Fruit fly (Drosophila melanogaster) whole organism, prepupa: ENCODE data around the gene CG32280.

ENCODE experiments used
- Blimp-1 ChIP-seq: fragments of 200-800 bp; sonication (Bioruptor generic); optimal IDR thresholded peaks from 3 replicates; lab custom pipeline; 2017; ENCODE audit warnings: missing biosample characterization, missing genetic modification characterization, mild to moderate bottlenecking, moderate library complexity, missing genetic modification reagents
- CG10631 ChIP-seq: fragments of 200-800 bp; sonication (Bioruptor generic); optimal IDR thresholded peaks from 2 replicates; lab custom pipeline; 2016; ENCODE audit warnings: missing biosample characterization, missing genetic modification characterization
- CG10669 ChIP-seq: fragments of 200-800 bp; sonication (Bioruptor generic); optimal IDR thresholded peaks from 3 replicates; lab custom pipeline; 2018; ENCODE audit warnings: missing biosample characterization, mild to moderate bottlenecking, missing genetic modification characterization, moderate library complexity
- CG11294 ChIP-seq: fragments of 200-800 bp; sonication (Bioruptor generic); IDR thresholded peaks from 2 replicates; pipeline ENCODE4 v1.3.6; 2022; ENCODE audit warnings: missing biosample characterization, missing genetic modification characterization
- CG11762 ChIP-seq: fragments of 200-800 bp; sonication (Bioruptor generic); optimal IDR thresholded peaks from 3 replicates; lab custom pipeline; 2016; ENCODE audit warnings: missing biosample characterization, missing genetic modification characterization; ENCODE audit not compliant: insufficient read depth
- CG11902 ChIP-seq: fragments of 200-800 bp; sonication (Bioruptor generic); optimal IDR thresholded peaks from 3 replicates; lab custom pipeline; 2016; ENCODE audit warnings: missing biosample characterization, missing genetic modification characterization
- CG15336 ChIP-seq: fragments of 200-800 bp; sonication (Bioruptor generic); IDR thresholded peaks from 2 replicates; pipeline ENCODE4 v1.3.6; 2022; ENCODE audit warnings: missing biosample characterization, missing genetic modification characterization
- CG1621 ChIP-seq: fragments of 200-800 bp; sonication (Bioruptor generic); optimal IDR thresholded peaks from 3 replicates; lab custom pipeline; 2018; ENCODE audit warnings: missing biosample characterization, mild to moderate bottlenecking, missing genetic modification characterization
- CG3032 ChIP-seq: fragments of 200-800 bp; optimal IDR thresholded peaks from 2 replicates; lab custom pipeline; 2019; ENCODE audit warnings: missing biosample characterization, mild to moderate bottlenecking, missing genetic modification characterization, moderate library complexity
- CG31627 ChIP-seq: fragments of 200-800 bp; sonication (Bioruptor generic); optimal IDR thresholded peaks from 3 replicates; lab custom pipeline; 2016; ENCODE audit warnings: missing biosample characterization, missing genetic modification characterization
- CG32006 ChIP-seq: fragments of 200-800 bp; sonication (Bioruptor generic); optimal IDR thresholded peaks from 3 replicates; lab custom pipeline; 2017; ENCODE audit warnings: missing biosample characterization, mild to moderate bottlenecking, missing genetic modification characterization
- CG3919 ChIP-seq: fragments of 200-800 bp; sonication (Bioruptor generic); optimal IDR thresholded peaks from 3 replicates; lab custom pipeline; 2016; ENCODE audit warnings: missing biosample characterization, missing genetic modification characterization
- CG6276 ChIP-seq: fragments of 200-800 bp; sonication (Bioruptor generic); optimal IDR thresholded peaks from 2 replicates; lab custom pipeline; 2017; ENCODE audit warnings: missing biosample characterization, mild to moderate bottlenecking, missing genetic modification characterization
- CG6792 ChIP-seq: fragments of 200-800 bp; sonication (Bioruptor generic); optimal IDR thresholded peaks from 3 replicates; lab custom pipeline; 2016; ENCODE audit warnings: missing biosample characterization, missing genetic modification characterization
- CG6808 ChIP-seq: fragments of 200-800 bp; sonication (Bioruptor generic); optimal IDR thresholded peaks from 3 replicates; lab custom pipeline; 2017; ENCODE audit warnings: missing biosample characterization, missing genetic modification characterization, mild to moderate bottlenecking, moderate library complexity, missing genetic modification reagents
- CG7368 ChIP-seq: fragments of 200-800 bp; sonication (Bioruptor generic); optimal IDR thresholded peaks from 3 replicates; lab custom pipeline; 2016; ENCODE audit warnings: missing biosample characterization, missing genetic modification characterization
- CG8119 ChIP-seq: fragments of 200-800 bp; sonication (Bioruptor generic); IDR thresholded peaks from 3 replicates; pipeline ENCODE4 v1.3.6; 2022; ENCODE audit warnings: missing biosample characterization, missing genetic modification characterization
- CG8632 ChIP-seq: fragments of 200-800 bp; sonication (Bioruptor generic); optimal IDR thresholded peaks from 3 replicates; lab custom pipeline; 2016; ENCODE audit warnings: missing biosample characterization, missing genetic modification characterization
- Eip78C ChIP-seq: fragments of 200-800 bp; sonication (Bioruptor generic); peaks from one replicate; lab custom pipeline; 2016; ENCODE audit warnings: missing biosample characterization, missing genetic modification characterization
- Eip93F ChIP-seq: fragments of 200-800 bp; sonication (Bioruptor generic); optimal IDR thresholded peaks from 2 replicates; lab custom pipeline; 2016; ENCODE audit warnings: missing biosample characterization, mild to moderate bottlenecking, missing genetic modification characterization
- Ets21C ChIP-seq: fragments of 200-800 bp; sonication (Bioruptor generic); optimal IDR thresholded peaks from 3 replicates; lab custom pipeline; 2016; ENCODE audit warnings: missing biosample characterization, missing genetic modification characterization
- Gug ChIP-seq: fragments of 200-800 bp; sonication (Bioruptor generic); IDR thresholded peaks from 2 replicates; pipeline ENCODE4 v1.3.6; 2022; ENCODE audit warnings: missing biosample characterization, missing genetic modification characterization
- Hr38 ChIP-seq: sonication (Bioruptor generic); optimal IDR thresholded peaks from 2 replicates; lab custom pipeline; 2016; ENCODE audit warnings: missing biosample characterization, missing genetic modification characterization
- Hr39 ChIP-seq: fragments of 200-800 bp; sonication (Bioruptor generic); optimal IDR thresholded peaks from 2 replicates; lab custom pipeline; 2016; ENCODE audit warnings: missing biosample characterization, missing genetic modification characterization
- Hr4 ChIP-seq: fragments of 200-800 bp; sonication (Bioruptor generic); optimal IDR thresholded peaks from 3 replicates; lab custom pipeline; 2016; ENCODE audit warnings: missing biosample characterization, missing genetic modification characterization
- Lpt ChIP-seq: fragments of 200-800 bp; sonication (Bioruptor generic); optimal IDR thresholded peaks from 3 replicates; lab custom pipeline; 2016; ENCODE audit warnings: missing biosample characterization, missing genetic modification characterization
- Met ChIP-seq: fragments of 200-800 bp; sonication (Bioruptor generic); optimal IDR thresholded peaks from 3 replicates; lab custom pipeline; 2016; ENCODE audit warnings: missing biosample characterization, missing genetic modification characterization
- OdsH ChIP-seq: fragments of 200-800 bp; sonication (Bioruptor generic); optimal IDR thresholded peaks from 3 replicates; lab custom pipeline; 2016; ENCODE audit warnings: missing biosample characterization, missing genetic modification characterization
- Sox102F ChIP-seq: fragments of 200-800 bp; sonication (Bioruptor generic); optimal IDR thresholded peaks from 2 replicates; lab custom pipeline; 2016; ENCODE audit warnings: missing biosample characterization, mild to moderate bottlenecking, missing genetic modification characterization
- Sox14 ChIP-seq: fragments of 200-800 bp; sonication (Bioruptor generic); optimal IDR thresholded peaks from 3 replicates; lab custom pipeline; 2016; ENCODE audit warnings: missing biosample characterization, missing genetic modification characterization
- achi ChIP-seq: fragments of 200-800 bp; sonication (Bioruptor generic); optimal IDR thresholded peaks from 3 replicates; lab custom pipeline; 2016; ENCODE audit warnings: missing biosample characterization, missing genetic modification characterization
- acj6 ChIP-seq: fragments of 200-800 bp; sonication (Bioruptor generic); optimal IDR thresholded peaks from 3 replicates; lab custom pipeline; 2016; ENCODE audit warnings: missing biosample characterization, missing genetic modification characterization
- cyc ChIP-seq: fragments of 200-800 bp; sonication (Bioruptor generic); optimal IDR thresholded peaks from 3 replicates; lab custom pipeline; 2016; ENCODE audit warnings: missing biosample characterization, missing genetic modification characterization
- dsx ChIP-seq: fragments of 200-800 bp; optimal IDR thresholded peaks from 3 replicates; lab custom pipeline; 2019; ENCODE audit warnings: missing biosample characterization, mild to moderate bottlenecking, missing genetic modification characterization, moderate library complexity; ENCODE audit not compliant: poor library complexity, severe bottlenecking
- eg ChIP-seq: fragments of 200-800 bp; sonication (Bioruptor generic); IDR thresholded peaks from 3 replicates; pipeline ENCODE4 v1.3.6; 2022; ENCODE audit warnings: missing biosample characterization, missing genetic modification characterization
- esn ChIP-seq: fragments of 200-800 bp; sonication (Bioruptor generic); optimal IDR thresholded peaks from 2 replicates; lab custom pipeline; 2016; ENCODE audit warnings: missing biosample characterization, mild to moderate bottlenecking, missing genetic modification characterization, moderate library complexity
- fd85E ChIP-seq: fragments of 200-800 bp; sonication (Bioruptor generic); optimal IDR thresholded peaks from 3 replicates; lab custom pipeline; 2016; ENCODE audit warnings: missing biosample characterization, missing genetic modification characterization
- fkh ChIP-seq: fragments of 200-800 bp; sonication (Bioruptor generic); optimal IDR thresholded peaks from 3 replicates; lab custom pipeline; 2017; ENCODE audit warnings: missing biosample characterization, mild to moderate bottlenecking, missing genetic modification characterization, moderate library complexity
- lz ChIP-seq: fragments of 200-800 bp; sonication (Bioruptor generic); optimal IDR thresholded peaks from 3 replicates; lab custom pipeline; 2016; ENCODE audit warnings: missing biosample characterization, missing genetic modification characterization
- pdm3 ChIP-seq: fragments of 200-800 bp; sonication (Bioruptor generic); optimal IDR thresholded peaks from 3 replicates; lab custom pipeline; 2016; ENCODE audit warnings: missing biosample characterization, missing genetic modification characterization
- ss ChIP-seq, 2 experiments: fragments of 200-800 bp; sonication (Bioruptor generic); optimal IDR thresholded peaks; 2 replicates in 1 of 2; 3 replicates in 1 of 2; lab custom pipeline; 2017 to 2018; ENCODE audit warnings: mild to moderate bottlenecking in 2 of 2, missing biosample characterization in 2 of 2, missing genetic modification characterization in 2 of 2, moderate library complexity in 1 of 2
- svp ChIP-seq: fragments of 200-800 bp; sonication (Bioruptor generic); peaks from one replicate; lab custom pipeline; 2016; ENCODE audit warnings: missing biosample characterization, missing genetic modification characterization
- topi ChIP-seq: fragments of 200-800 bp; sonication (Bioruptor generic); optimal IDR thresholded peaks from 3 replicates; lab custom pipeline; 2016; ENCODE audit warnings: missing biosample characterization, missing genetic modification characterization
- vri ChIP-seq: fragments of 200-800 bp; sonication (Bioruptor generic); optimal IDR thresholded peaks from 3 replicates; lab custom pipeline; 2016; ENCODE audit warnings: missing biosample characterization, mild to moderate bottlenecking, missing genetic modification characterization

Gene CG32280

DNA sequence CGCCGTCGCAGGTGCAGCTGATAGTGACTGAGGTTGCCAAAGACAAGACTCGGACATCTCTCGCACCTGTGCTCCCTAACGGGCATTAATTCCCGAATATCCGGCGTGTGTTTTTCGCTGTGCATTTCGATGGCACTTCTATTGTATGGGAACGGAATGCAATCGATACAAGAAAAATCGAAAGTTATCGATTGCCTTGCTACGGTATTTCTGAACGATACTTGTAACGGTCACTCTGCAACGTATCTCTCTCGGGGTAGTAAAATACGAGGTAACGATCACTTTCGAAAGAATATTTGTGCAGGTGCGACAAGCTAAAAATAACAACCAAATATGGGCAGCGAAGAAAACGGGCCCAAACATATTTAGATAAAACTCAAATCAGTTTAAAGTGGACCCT is at the start of gene CG32280:
Gene CG32280 (plus strand): TSS at position 231 of the 400 bp plus-strand sequence.
- TF ChIP-seq cyc (GFP tag; lab: Kevin White, UChicago): peak; percentile 36
- TF ChIP-seq achi (GFP tag; lab: Kevin White, UChicago): no peak
- peak; percentile 33 for TF ChIP-seq Hr39 (GFP tag; lab: Kevin White, UChicago)
- TF ChIP-seq Sox102F: no peak
- TF ChIP-seq Hr38: no peak
- no peak for TF ChIP-seq CG32006
- no peak for TF ChIP-seq fkh (GFP tag; lab: Kevin White, UChicago)
- peak; percentile 48 for TF ChIP-seq esn (GFP tag; lab: Kevin White, UChicago)
- peak; percentile 20 for TF ChIP-seq Ets21C (GFP tag; lab: Kevin White, UChicago)
- peak; percentile 27 for TF ChIP-seq Sox14 (GFP tag; lab: Kevin White, UChicago)
- TF ChIP-seq CG11902 (GFP tag; lab: Kevin White, UChicago): no peak
- no peak for TF ChIP-seq topi (GFP tag; lab: Kevin White, UChicago)
- no peak for TF ChIP-seq Lpt (GFP tag; lab: Kevin White, UChicago)
- no peak for TF ChIP-seq CG7368 (GFP tag; lab: Kevin White, UChicago)
- TF ChIP-seq CG3032 (tag; lab: Kevin White, UChicago): no peak
- TF ChIP-seq Blimp-1 (GFP tag; lab: Kevin White, UChicago): no peak
- no peak for TF ChIP-seq CG10669 (GFP tag; lab: Kevin White, UChicago)
- TF ChIP-seq CG8119: no peak
- peak; percentile 5 for TF ChIP-seq CG6792 (GFP tag; lab: Kevin White, UChicago)
- TF ChIP-seq CG31627: peak; percentile 23
- TF ChIP-seq lz (GFP tag; lab: Kevin White, UChicago): peak; percentile 29
- TF ChIP-seq vri: no peak
- no peak; the same call in 1 of the 3 replicates for TF ChIP-seq eg
- TF ChIP-seq CG11294: no peak
- peak; percentile 67 for TF ChIP-seq CG1621 (tag; lab: Kevin White, UChicago)

DNA sequence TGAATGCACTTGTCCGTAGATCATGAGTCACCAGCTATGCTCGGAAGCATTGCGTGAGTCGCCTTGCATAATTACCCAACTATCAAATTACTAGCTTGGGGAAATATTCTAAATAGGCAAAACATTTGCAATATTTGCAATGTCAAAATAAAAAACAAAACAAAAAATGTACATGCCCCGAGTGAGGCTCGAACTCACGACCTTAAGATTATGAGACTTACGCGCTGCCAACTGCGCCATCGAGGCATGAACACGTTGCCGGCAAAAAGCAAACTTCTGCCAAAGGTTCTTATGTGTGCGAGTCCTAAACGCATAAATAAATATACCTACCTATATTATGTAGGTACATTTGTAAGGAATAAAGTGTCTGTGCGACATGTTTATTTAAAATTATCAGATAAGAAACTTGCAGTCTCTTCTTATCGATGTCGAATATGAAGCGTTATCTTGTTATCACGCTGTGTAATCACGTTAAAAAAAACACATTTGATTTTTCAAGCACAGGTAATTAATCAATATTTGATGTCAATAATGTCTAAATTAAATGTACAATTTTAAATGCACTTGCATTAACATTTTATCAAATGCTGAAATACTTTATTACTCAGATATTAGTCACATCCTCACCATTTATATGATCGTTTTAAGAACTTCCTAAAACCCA is 43.1 kb upstream of the CG32280 start:
- TF ChIP-seq Blimp-1 (GFP tag; lab: Kevin White, UChicago): no peak
- TF ChIP-seq Eip93F: no peak
- TF ChIP-seq svp (GFP tag; lab: Kevin White, UChicago): peak; percentile 60
- TF ChIP-seq OdsH (GFP tag; lab: Kevin White, UChicago): no peak
- no peak for TF ChIP-seq Met (GFP tag; lab: Kevin White, UChicago)
- no peak for TF ChIP-seq Gug (GFP tag; lab: Robert Waterston, UW)
- peak in 1 of 2 experiments; percentile 28 for TF ChIP-seq ss (GFP tag; optimal IDR thresholded peaks at IDR 0.05; lab: Kevin White, UChicago)
- peak; percentile 13 for TF ChIP-seq CG10631 (GFP tag; lab: Kevin White, UChicago)

DNA sequence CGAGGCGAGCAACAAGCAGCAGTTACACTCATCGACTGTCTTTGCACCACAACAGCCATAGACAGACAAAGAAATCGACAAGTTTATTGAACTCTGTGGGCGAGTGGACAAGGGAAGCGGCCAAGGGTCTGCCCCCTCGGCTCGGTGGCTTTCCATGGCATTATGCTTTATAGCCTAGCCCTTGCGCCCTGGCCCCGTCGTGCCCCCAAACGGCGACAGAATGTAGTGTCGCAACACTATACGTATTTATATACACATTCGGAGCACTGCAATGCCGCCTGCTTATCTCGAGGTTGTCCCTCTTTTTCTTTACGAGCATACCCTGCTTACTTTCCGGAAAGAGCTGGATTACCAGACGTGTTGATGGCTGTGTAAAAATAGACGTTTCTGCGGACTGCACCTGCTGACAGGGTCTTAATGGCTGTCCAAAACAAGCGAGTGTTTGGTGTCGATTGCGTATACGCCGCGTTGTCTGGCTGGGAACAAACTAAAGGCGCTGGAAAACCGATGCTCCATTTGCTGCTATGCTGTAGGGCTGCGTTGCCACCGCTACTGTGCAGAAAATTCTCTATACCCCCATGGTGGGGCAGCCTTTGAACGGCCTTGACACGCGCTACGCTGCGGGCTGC is 42.2 kb upstream of the CG32280 start:
- TF ChIP-seq Hr38: no peak
- no peak for TF ChIP-seq CG6792 (GFP tag; lab: Kevin White, UChicago)
- TF ChIP-seq CG31627: no peak
- no peak for TF ChIP-seq acj6 (GFP tag; lab: Kevin White, UChicago)
- TF ChIP-seq Ets21C (GFP tag; lab: Kevin White, UChicago): no peak
- TF ChIP-seq CG8632: no peak
- no peak for TF ChIP-seq Sox102F
- no peak for TF ChIP-seq CG6808 (GFP tag; lab: Kevin White, UChicago)
- no peak for TF ChIP-seq topi (GFP tag; lab: Kevin White, UChicago)
- TF ChIP-seq CG11762 (GFP tag; lab: Kevin White, UChicago): no peak
- no peak for TF ChIP-seq cyc (GFP tag; lab: Kevin White, UChicago)
- TF ChIP-seq Hr4 (GFP tag; lab: Kevin White, UChicago): no peak
- peak; percentile 92 for TF ChIP-seq Sox14 (GFP tag; lab: Kevin White, UChicago)
- no peak for TF ChIP-seq CG15336
- TF ChIP-seq pdm3: no peak
- no peak for TF ChIP-seq CG3919 (GFP tag; lab: Kevin White, UChicago)
- no peak for TF ChIP-seq CG7368 (GFP tag; lab: Kevin White, UChicago)
- peak; percentile 56 for TF ChIP-seq Eip78C (GFP tag; lab: Kevin White, UChicago)
- no peak for TF ChIP-seq CG6276 (GFP tag; lab: Kevin White, UChicago)
- TF ChIP-seq CG10631 (GFP tag; lab: Kevin White, UChicago): no peak
- TF ChIP-seq dsx (GFP tag; lab: Kevin White, UChicago): peak; percentile 38
- peak; percentile 46 for TF ChIP-seq svp (GFP tag; lab: Kevin White, UChicago)
- no peak for TF ChIP-seq fd85E (GFP tag; lab: Kevin White, UChicago)
- no peak for TF ChIP-seq CG32006
